Worm (Caenorhabditis elegans): ENCODE data around the gene ZK418.11.

DNA sequence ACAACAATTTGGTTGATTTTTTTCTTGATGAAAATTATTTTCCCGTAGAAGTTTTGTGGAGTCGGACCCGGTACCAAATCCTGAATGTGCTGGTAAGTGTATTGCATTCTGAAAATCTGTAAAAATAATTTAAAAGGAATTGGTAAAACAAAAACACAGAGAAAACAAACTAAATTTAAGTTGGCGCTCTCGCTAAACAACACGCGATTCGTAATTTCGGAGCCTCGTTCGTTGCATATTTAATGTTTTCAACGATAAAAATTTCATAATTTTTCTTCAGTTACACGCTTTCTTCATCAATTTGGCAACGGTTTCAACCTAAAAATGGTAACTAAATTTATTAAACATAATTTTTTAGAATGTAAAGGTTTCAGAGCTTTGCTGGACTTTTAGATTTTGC, 33.5 kb downstream of the ZK418.11 start, which contains the start of the genes pot-1 and ggtb-1:
- no peak for TF ChIP-seq fax-1 (tag; optimal IDR thresholded peaks at IDR 0.05)
- TF ChIP-seq rnt-1 (tag; optimal IDR thresholded peaks at IDR 0.05): no peak
- no peak for TF ChIP-seq unc-55 (GFP tag; optimal IDR thresholded peaks at IDR 0.05)
- TF ChIP-seq sox-4 (tag; optimal IDR thresholded peaks at IDR 0.05): no peak
- no peak for TF ChIP-seq nfya-1 (tag; optimal IDR thresholded peaks at IDR 0.05)
- no peak for TF ChIP-seq ceh-48 (tag; optimal IDR thresholded peaks at IDR 0.05)
- TF ChIP-seq odd-2 (tag; optimal IDR thresholded peaks at IDR 0.05): no peak

All from whole organism, late embryonic.